Worm (Caenorhabditis elegans): ENCODE results near the gene H11E01.2.

DNA sequence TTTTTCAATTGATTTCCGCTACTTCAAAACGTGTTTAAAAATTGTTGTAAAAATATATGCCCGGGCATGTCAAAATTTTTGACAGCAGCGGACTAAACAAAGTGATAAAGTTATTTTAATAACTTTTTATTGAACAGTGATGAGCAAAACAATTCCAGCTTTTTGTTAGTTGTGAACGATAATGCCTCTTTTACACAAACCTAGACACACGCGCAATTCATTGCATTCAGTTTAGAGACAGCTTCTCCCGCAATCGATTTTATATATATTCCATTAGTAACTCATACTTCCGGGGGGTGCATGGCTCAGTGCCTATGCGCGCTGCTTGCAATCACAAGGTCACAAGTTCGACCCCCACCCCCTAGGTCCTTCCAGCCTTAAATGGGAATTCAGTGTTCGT is 33.3 kb downstream of the H11E01.2 start, which contains the start of gene ZK380.6:
- TF ChIP-seq lsy-2 (tag; optimal IDR thresholded peaks at IDR 0.05) (no peak), snpc-4 (tag; optimal IDR thresholded peaks at IDR 0.05) (no peak)
